Fruit fly (Drosophila melanogaster): ENCODE data around the gene CG4577.

- TF ChIP-seq CG8478 (optimal IDR thresholded peaks at IDR 0.05) (no peak), CTCF (optimal IDR thresholded peaks at IDR 0.05) (no peak)
Observed at dm6 chr2L:1091675-1092074, 42.8 kb upstream of the CG4577 start.
